Fruit fly (Drosophila melanogaster) whole organism, embryonic: ENCODE measurements around the gene CG12012.

ENCODE experiments used
- Blimp-1 ChIP-seq: fragments of 200-800 bp; sonication (Bioruptor generic); optimal IDR thresholded peaks from 3 replicates; lab custom pipeline; 2018; ENCODE audit warnings: missing biosample characterization, missing genetic modification characterization, mild to moderate bottlenecking, moderate library complexity, missing genetic modification reagents
- CG3407 ChIP-seq: fragments of 200-800 bp; sonication (Bioruptor generic); optimal IDR thresholded peaks from 2 replicates; lab custom pipeline; 2018; ENCODE audit warnings: missing biosample characterization, mild to moderate bottlenecking, missing genetic modification characterization
- Hr51 ChIP-seq, 2 experiments: fragments of 200-800 bp; sonication (Bioruptor generic); optimal IDR thresholded peaks; 2 replicates in 1 of 2; 3 replicates in 1 of 2; lab custom pipeline; 2016 to 2018; ENCODE audit warnings: missing biosample characterization in 2 of 2, missing genetic modification characterization in 2 of 2, mild to moderate bottlenecking in 1 of 2, moderate library complexity in 1 of 2
- lola ChIP-seq, 3 experiments: fragments of >200 bp in 2 of 3; fragments of 200-800 bp in 1 of 3; sonication (Bioruptor generic) in 1 of 3; optimal IDR thresholded peaks; 2 replicates each; lab custom pipeline; 2017 to 2019; ENCODE audit warnings: missing biosample characterization in 3 of 3, missing genetic modification characterization in 3 of 3, mild to moderate bottlenecking in 1 of 3, moderate library complexity in 1 of 3

dm6 chr3L:3397849-3398248, 21.3 kb downstream of the CG12012 start:
- TF ChIP-seq lola (GFP tag; optimal IDR thresholded peaks at IDR 0.05; lab: Kevin White, UChicago) (peak in 1 of 3 experiments; percentile 41), CG3407 (GFP tag; lab: Kevin White, UChicago) (no peak), Blimp-1 (GFP tag; lab: Kevin White, UChicago) (peak; percentile 1), Hr51 (GFP tag; optimal IDR thresholded peaks at IDR 0.05; lab: Kevin White, UChicago) (no peak)
